Worm (Caenorhabditis elegans) whole organism, L1 larva: ENCODE results near the gene F58B3.4.

Experiments
- ceh-63 ChIP-seq: fragments of 200-800 bp; sonication (Bioruptor generic); optimal IDR thresholded peaks from 2 replicates; lab custom pipeline; 2018; ENCODE audit warnings: mild to moderate bottlenecking, missing genetic modification characterization, missing compliant biosample characterization
- fkh-4 ChIP-seq: sonication (generic microtip); optimal IDR thresholded peaks from 2 replicates; lab custom pipeline; 2016; ENCODE audit warnings: missing compliant biosample characterization, missing genetic modification characterization, borderline replicate concordance
- hlh-4 ChIP-seq: sonication (generic microtip); optimal IDR thresholded peaks from 2 replicates; lab custom pipeline; 2016; ENCODE audit warnings: mild to moderate bottlenecking, missing genetic modification characterization, missing compliant biosample characterization
- jun-1 ChIP-seq: fragments of 150-350 bp; optimal IDR thresholded peaks from 2 replicates; lab custom pipeline; 2014; ENCODE audit warnings: missing biosample characterization, missing genetic modification reagents, missing genetic modification characterization
- lin-13 ChIP-seq: fragments of 150-350 bp; optimal IDR thresholded peaks from 2 replicates; lab custom pipeline; 2014; ENCODE audit warnings: missing biosample characterization, missing genetic modification reagents, missing genetic modification characterization
- nhr-11 ChIP-seq: fragments of 150-350 bp; optimal IDR thresholded peaks from 2 replicates; lab custom pipeline; 2014; ENCODE audit warnings: missing biosample characterization, missing genetic modification characterization
- nhr-12 ChIP-seq: sonication (generic microtip); optimal IDR thresholded peaks from 2 replicates; lab custom pipeline; 2017; ENCODE audit warnings: missing biosample characterization, missing genetic modification characterization
- pqm-1 ChIP-seq: sonication (generic microtip); optimal IDR thresholded peaks from 3 replicates; lab custom pipeline; 2017; ENCODE audit warnings: missing biosample characterization, missing genetic modification characterization
- snu-23 ChIP-seq: sonication (generic microtip); optimal IDR thresholded peaks from 2 replicates; lab custom pipeline; 2016; ENCODE audit warnings: missing genetic modification characterization, missing compliant biosample characterization
- ztf-4 ChIP-seq: fragments of 150-350 bp; optimal IDR thresholded peaks from 2 replicates; lab custom pipeline; 2014; ENCODE audit warnings: missing biosample characterization, missing genetic modification characterization

DNA sequence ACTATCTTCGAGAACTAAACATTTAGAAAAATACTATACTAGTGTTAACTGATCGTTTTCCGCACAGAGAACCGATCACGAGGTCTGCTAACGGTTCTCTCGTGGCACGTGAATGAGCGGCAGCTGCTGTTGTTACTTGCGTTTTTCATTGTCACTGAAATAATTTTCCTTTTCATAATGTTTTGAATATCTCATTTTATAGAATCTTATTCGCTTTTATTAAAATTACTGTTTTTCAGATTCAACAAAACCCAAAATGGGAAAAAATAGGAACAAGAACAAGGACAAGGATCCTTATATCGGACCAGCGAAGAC, 4.7 kb upstream of the F58B3.4 start, which contains the start of gene F58B3.6:
- TF ChIP-seq fkh-4 (tag; lab: Kevin White, UChicago) (no peak), jun-1 (tag; lab: Kevin White, UChicago) (no peak), nhr-11 (tag; lab: Kevin White, UChicago) (no peak), lin-13 (no peak), hlh-4 (tag; lab: Kevin White, UChicago) (no peak), ztf-4 (tag; lab: Kevin White, UChicago) (peak; percentile 66), snu-23 (GFP tag; lab: Kevin White, UChicago) (peak; percentile 84), pqm-1 (no peak), nhr-12 (no peak), ceh-63 (GFP tag; lab: Kevin White, UChicago) (no peak)
